Fruit fly (Drosophila melanogaster) whole organism, prepupa: ENCODE results near the gene Sac1.

ENCODE experiments used
- CG11294 ChIP-seq: fragments of 200-800 bp; sonication (Bioruptor generic); IDR thresholded peaks from 2 replicates; pipeline ENCODE4 v1.3.6; 2022; ENCODE audit warnings: missing biosample characterization, missing genetic modification characterization
- CG3032 ChIP-seq: fragments of 200-800 bp; optimal IDR thresholded peaks from 2 replicates; lab custom pipeline; 2019; ENCODE audit warnings: missing biosample characterization, mild to moderate bottlenecking, missing genetic modification characterization, moderate library complexity
- CG32006 ChIP-seq: fragments of 200-800 bp; sonication (Bioruptor generic); optimal IDR thresholded peaks from 3 replicates; lab custom pipeline; 2017; ENCODE audit warnings: missing biosample characterization, mild to moderate bottlenecking, missing genetic modification characterization
- CG6808 ChIP-seq: fragments of 200-800 bp; sonication (Bioruptor generic); optimal IDR thresholded peaks from 3 replicates; lab custom pipeline; 2017; ENCODE audit warnings: missing biosample characterization, missing genetic modification characterization, mild to moderate bottlenecking, moderate library complexity, missing genetic modification reagents
- Ets96B ChIP-seq: fragments of 200-800 bp; optimal IDR thresholded peaks from 2 replicates; lab custom pipeline; 2019; ENCODE audit warnings: missing biosample characterization, mild to moderate bottlenecking, missing genetic modification characterization, moderate library complexity
- Gug ChIP-seq: fragments of 200-800 bp; sonication (Bioruptor generic); IDR thresholded peaks from 2 replicates; pipeline ENCODE4 v1.3.6; 2022; ENCODE audit warnings: missing biosample characterization, missing genetic modification characterization
- Hr39 ChIP-seq: fragments of 200-800 bp; sonication (Bioruptor generic); optimal IDR thresholded peaks from 2 replicates; lab custom pipeline; 2016; ENCODE audit warnings: missing biosample characterization, missing genetic modification characterization

DNA sequence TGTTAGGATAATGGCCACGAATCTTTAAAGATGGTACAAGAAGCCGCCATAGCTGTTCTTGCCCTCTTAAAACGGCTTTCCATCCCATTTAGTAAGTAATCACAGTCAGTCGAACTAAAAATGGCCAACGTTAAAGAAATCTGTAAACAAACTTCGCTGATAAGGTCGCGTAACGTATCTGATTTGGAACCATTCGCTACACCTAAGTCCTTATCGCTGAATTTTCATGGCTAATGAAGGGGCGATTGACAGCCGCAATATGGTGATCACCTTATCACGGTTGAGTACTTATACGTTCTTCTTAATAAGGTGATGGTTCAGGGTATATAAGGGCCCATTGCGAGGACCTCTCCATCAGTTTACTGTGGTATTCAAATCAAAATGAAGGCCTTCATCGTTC lies 35.0 kb upstream of the Sac1 start, which contains the start of gene LysE:
- no peak for TF ChIP-seq CG32006 (GFP tag; lab: Kevin White, UChicago)
- TF ChIP-seq Gug (GFP tag; lab: Robert Waterston, UW): no peak
- TF ChIP-seq Hr39 (GFP tag; lab: Kevin White, UChicago): no peak
- TF ChIP-seq Ets96B (tag; lab: Kevin White, UChicago): no peak
- no peak for TF ChIP-seq CG11294 (GFP tag; lab: Robert Waterston, UW)
- no peak for TF ChIP-seq CG3032 (tag; lab: Kevin White, UChicago)
- TF ChIP-seq CG6808 (GFP tag; lab: Kevin White, UChicago): no peak
